Fruit fly (Drosophila melanogaster) whole organism, embryonic: ENCODE measurements around the gene CG33158.
A peak's percentile ranks its signal among the peaks of the same experiment; 100 is the strongest.

Source experiments
- CG17361 ChIP-seq: fragments of 200-800 bp; sonication (Bioruptor generic); IDR thresholded peaks from 3 replicates; pipeline ENCODE4 v1.3.6; 2022; ENCODE audit warnings: missing biosample characterization, missing genetic modification characterization
- CG6854 ChIP-seq: fragments of 200-800 bp; sonication (Bioruptor generic); optimal IDR thresholded peaks from 3 replicates; lab custom pipeline; 2017; ENCODE audit warnings: missing biosample characterization, mild to moderate bottlenecking, missing genetic modification characterization

- TF ChIP-seq CG6854 (GFP tag; lab: Kevin White, UChicago) = peak; percentile 87
- TF ChIP-seq CG17361 (GFP tag; lab: Robert Waterston, UW) = peak; percentile 98
These were observed 61.2 kb downstream of the CG33158 start for dm6 chr3L:16480408-16481193.
